Worm (Caenorhabditis elegans) whole organism, L4/young adult: ENCODE measurements around the gene lys-4.

ENCODE experiments used
- dao-5 ChIP-seq: sonication (generic microtip); optimal IDR thresholded peaks from 2 replicates; lab custom pipeline; 2016; ENCODE audit warnings: missing genotype, missing genetic modification characterization, moderate library complexity, missing compliant biosample characterization
- him-1 ChIP-seq: sonication (generic microtip); optimal IDR thresholded peaks from 2 replicates; lab custom pipeline; 2016; ENCODE audit warnings: missing genotype, missing genetic modification reagents, missing genetic modification characterization, missing compliant biosample characterization

- TF ChIP-seq dao-5 (tag; lab: Kevin White, UChicago) = no peak
- no peak for TF ChIP-seq him-1 (tag; lab: Kevin White, UChicago)
Observed at ce11 chrIV:11627847-11628246, 4.9 kb upstream of the lys-4 start, which contains the start of gene lys-6.
